Fruit fly (Drosophila melanogaster) whole organism, embryonic: ENCODE data around the gene Doc2.

ENCODE experiments used
- Atf3 ChIP-seq: fragments of 200-800 bp; sonication (Bioruptor generic); optimal IDR thresholded peaks from 3 replicates; lab custom pipeline; 2016; ENCODE audit warnings: missing biosample characterization, missing genetic modification characterization
- CG10565 ChIP-seq: fragments of 200-800 bp; sonication (Bioruptor generic); optimal IDR thresholded peaks from 3 replicates; lab custom pipeline; 2016; ENCODE audit warnings: missing biosample characterization, mild to moderate bottlenecking, missing genetic modification characterization
- CG11398 ChIP-seq: fragments of 200-800 bp; sonication (Bioruptor generic); optimal IDR thresholded peaks from 2 replicates; lab custom pipeline; 2016; ENCODE audit warnings: missing biosample characterization, missing genetic modification characterization
- CG11696 ChIP-seq: fragments of 200-800 bp; sonication (Bioruptor generic); IDR thresholded peaks from 2 replicates; pipeline ENCODE4 v1.3.6; 2022; ENCODE audit warnings: missing biosample characterization, missing genetic modification characterization
- CG17385 ChIP-seq: fragments of 200-800 bp; sonication (Bioruptor generic); optimal IDR thresholded peaks from 3 replicates; lab custom pipeline; 2018; ENCODE audit warnings: missing biosample characterization, mild to moderate bottlenecking, missing genetic modification characterization
- CG1792 ChIP-seq: fragments of 200-800 bp; sonication (Bioruptor generic); optimal IDR thresholded peaks from 2 replicates; lab custom pipeline; 2016; ENCODE audit warnings: missing biosample characterization, missing genetic modification characterization
- CG2889 ChIP-seq: fragments of 200-800 bp; sonication (Bioruptor generic); IDR thresholded peaks from 3 replicates; pipeline ENCODE4 v1.3.6; 2022; ENCODE audit warnings: missing biosample characterization, missing genetic modification characterization
- CG32767 ChIP-seq: fragments of 200-800 bp; sonication (Bioruptor generic); IDR thresholded peaks from 2 replicates; pipeline ENCODE4 v1.3.6; 2022; ENCODE audit warnings: missing biosample characterization, missing genetic modification characterization
- CG3407 ChIP-seq: fragments of 200-800 bp; sonication (Bioruptor generic); optimal IDR thresholded peaks from 2 replicates; lab custom pipeline; 2018; ENCODE audit warnings: missing biosample characterization, mild to moderate bottlenecking, missing genetic modification characterization
- CG34224 ChIP-seq: fragments of 200-800 bp; sonication (Bioruptor generic); IDR thresholded peaks from 3 replicates; pipeline ENCODE4 v1.3.6; 2022; ENCODE audit warnings: missing biosample characterization, missing genetic modification characterization; ENCODE audit not compliant: partially characterized antibody
- CG34376 ChIP-seq: fragments of 200-800 bp; sonication (Bioruptor generic); optimal IDR thresholded peaks from 2 replicates; lab custom pipeline; 2018; ENCODE audit warnings: missing biosample characterization, mild to moderate bottlenecking, missing genetic modification characterization
- CG4730 ChIP-seq: fragments of 200-800 bp; sonication (Bioruptor generic); IDR thresholded peaks from 2 replicates; pipeline ENCODE4 v1.3.6; 2022; ENCODE audit warnings: missing biosample characterization, missing genetic modification characterization
- CG8765 ChIP-seq: fragments of 200-800 bp; sonication (Bioruptor generic); IDR thresholded peaks from 2 replicates; pipeline ENCODE4 v1.3.6; 2022; ENCODE audit warnings: missing biosample characterization, missing genetic modification characterization
- CG9437 ChIP-seq: fragments of 200-800 bp; sonication (Bioruptor generic); optimal IDR thresholded peaks from 2 replicates; lab custom pipeline; 2018; ENCODE audit warnings: missing biosample characterization, mild to moderate bottlenecking, missing genetic modification characterization
- CG9797 ChIP-seq: fragments of 200-800 bp; sonication (Bioruptor generic); optimal IDR thresholded peaks from 3 replicates; lab custom pipeline; 2018; ENCODE audit warnings: missing biosample characterization, mild to moderate bottlenecking, missing genetic modification characterization
- CTCF ChIP-seq: fragments of 200-800 bp; sonication (Bioruptor generic); optimal IDR thresholded peaks from 2 replicates; lab custom pipeline; 2017; ENCODE audit warnings: missing biosample characterization, mild to moderate bottlenecking, missing genetic modification characterization, moderate library complexity
- Chrac-16 ChIP-seq: fragments of 200-800 bp; sonication (Bioruptor generic); optimal IDR thresholded peaks from 3 replicates; lab custom pipeline; 2016; ENCODE audit warnings: missing biosample characterization, missing genetic modification characterization
- Ets65A ChIP-seq: fragments of 200-800 bp; sonication (Bioruptor generic); peaks from one replicate; lab custom pipeline; 2016; ENCODE audit warnings: missing biosample characterization, missing genetic modification characterization
- HLH54F ChIP-seq: fragments of 200-800 bp; sonication (Bioruptor generic); optimal IDR thresholded peaks from 3 replicates; lab custom pipeline; 2016; ENCODE audit warnings: missing biosample characterization, missing genetic modification characterization
- Hr3 ChIP-seq: fragments of 200-800 bp; sonication (Bioruptor generic); optimal IDR thresholded peaks from 3 replicates; lab custom pipeline; 2016; ENCODE audit warnings: missing biosample characterization, missing genetic modification characterization
- Kr ChIP-seq: fragments of 200-800 bp; sonication (Bioruptor generic); optimal IDR thresholded peaks from 2 replicates; lab custom pipeline; 2017; ENCODE audit warnings: missing biosample characterization, mild to moderate bottlenecking, missing genetic modification characterization
- Lim3 ChIP-seq: fragments of 200-800 bp; sonication (Bioruptor generic); IDR thresholded peaks from 2 replicates; pipeline ENCODE4 v1.3.6; 2022; ENCODE audit warnings: missing biosample characterization, missing genetic modification characterization
- MESR4 ChIP-seq: fragments of 200-800 bp; sonication (Bioruptor generic); optimal IDR thresholded peaks from 2 replicates; lab custom pipeline; 2018; ENCODE audit warnings: missing biosample characterization, mild to moderate bottlenecking, missing genetic modification characterization, moderate library complexity
- Mrtf ChIP-seq: fragments of 200-800 bp; sonication (Bioruptor generic); IDR thresholded peaks from 3 replicates; pipeline ENCODE4 v1.3.6; 2022; ENCODE audit warnings: missing biosample characterization, missing genetic modification characterization
- Ptx1 ChIP-seq: fragments of 200-800 bp; sonication (Bioruptor generic); IDR thresholded peaks from 2 replicates; pipeline ENCODE4 v1.3.6; 2022; ENCODE audit warnings: missing biosample characterization, missing genetic modification characterization
- Six4 ChIP-seq: fragments of 200-800 bp; sonication (Bioruptor generic); optimal IDR thresholded peaks from 2 replicates; lab custom pipeline; 2016; ENCODE audit warnings: missing biosample characterization, missing genetic modification characterization
- Spps ChIP-seq: fragments of 200-800 bp; sonication (Bioruptor generic); optimal IDR thresholded peaks from 2 replicates; lab custom pipeline; 2018; ENCODE audit warnings: missing biosample characterization, mild to moderate bottlenecking, missing genetic modification characterization
- Xbp1 ChIP-seq: fragments of 200-800 bp; sonication (Bioruptor generic); optimal IDR thresholded peaks from 3 replicates; lab custom pipeline; 2016; ENCODE audit warnings: missing biosample characterization, mild to moderate bottlenecking, missing genetic modification characterization
- amos ChIP-seq: fragments of 200-800 bp; sonication (Bioruptor generic); IDR thresholded peaks from 2 replicates; pipeline ENCODE4 v1.3.6; 2022; ENCODE audit warnings: missing biosample characterization, missing genetic modification characterization; ENCODE audit not compliant: partially characterized antibody
- ato ChIP-seq: fragments of 200-800 bp; sonication (Bioruptor generic); IDR thresholded peaks from 2 replicates; pipeline ENCODE4 v1.3.6; 2022; ENCODE audit warnings: missing biosample characterization, missing genetic modification characterization; ENCODE audit not compliant: partially characterized antibody
- btn ChIP-seq: fragments of 200-800 bp; sonication (Bioruptor generic); optimal IDR thresholded peaks from 2 replicates; lab custom pipeline; 2016; ENCODE audit warnings: missing biosample characterization, missing genetic modification characterization
- cad ChIP-seq: fragments of >200 bp; optimal IDR thresholded peaks from 2 replicates; lab custom pipeline; 2017; ENCODE audit warnings: missing biosample characterization, missing genetic modification characterization
- chif ChIP-seq, 2 experiments: fragments of 200-800 bp; sonication (Bioruptor generic); optimal IDR thresholded peaks; 3 replicates each; lab custom pipeline; 2016; ENCODE audit warnings: missing biosample characterization in 2 of 2, missing genetic modification characterization in 2 of 2
- chn ChIP-seq: fragments of 200-800 bp; sonication (Bioruptor generic); optimal IDR thresholded peaks from 2 replicates; lab custom pipeline; 2016; ENCODE audit warnings: missing biosample characterization, missing genetic modification characterization
- dmrt11E ChIP-seq: fragments of 200-800 bp; sonication (Bioruptor generic); optimal IDR thresholded peaks from 3 replicates; lab custom pipeline; 2018; ENCODE audit warnings: missing biosample characterization, mild to moderate bottlenecking, missing genetic modification characterization, moderate library complexity
- emc ChIP-seq: fragments of 200-800 bp; sonication (Bioruptor generic); optimal IDR thresholded peaks from 2 replicates; lab custom pipeline; 2016; ENCODE audit warnings: missing biosample characterization, missing genetic modification characterization
- gcm ChIP-seq: fragments of 200-800 bp; sonication (Bioruptor generic); optimal IDR thresholded peaks from 2 replicates; lab custom pipeline; 2019; ENCODE audit warnings: missing biosample characterization, mild to moderate bottlenecking, missing genetic modification characterization, moderate library complexity
- gt ChIP-seq: fragments of 200-800 bp; sonication (Bioruptor generic); IDR thresholded peaks from 2 replicates; pipeline ENCODE4 v1.3.6; 2022; ENCODE audit warnings: missing biosample characterization, missing genetic modification characterization
- ham ChIP-seq: fragments of 200-800 bp; sonication (Bioruptor generic); IDR thresholded peaks from 2 replicates; pipeline ENCODE4 v1.3.6; 2022; ENCODE audit warnings: missing biosample characterization, missing genetic modification characterization
- peb ChIP-seq: fragments of 200-800 bp; sonication (Bioruptor generic); IDR thresholded peaks from 2 replicates; pipeline ENCODE4 v1.3.6; 2022; ENCODE audit warnings: missing biosample characterization, missing genetic modification characterization
- pum ChIP-seq: fragments of 200-800 bp; sonication (Bioruptor generic); optimal IDR thresholded peaks from 2 replicates; lab custom pipeline; 2016; ENCODE audit warnings: missing biosample characterization, missing genetic modification characterization
- pzg ChIP-seq: fragments of 200-800 bp; sonication (Bioruptor generic); optimal IDR thresholded peaks from 3 replicates; lab custom pipeline; 2018; ENCODE audit warnings: missing biosample characterization, mild to moderate bottlenecking, missing genetic modification characterization, moderate library complexity
- sens-2 ChIP-seq: fragments of 200-800 bp; sonication (Bioruptor generic); IDR thresholded peaks from 2 replicates; pipeline ENCODE4 v1.3.6; 2022; ENCODE audit warnings: missing biosample characterization, missing genetic modification characterization
- slbo ChIP-seq: fragments of 200-800 bp; sonication (Bioruptor generic); IDR thresholded peaks from 2 replicates; pipeline ENCODE4 v1.3.6; 2022; ENCODE audit warnings: missing biosample characterization, missing genetic modification characterization
- sob ChIP-seq: fragments of 200-800 bp; sonication (Bioruptor generic); IDR thresholded peaks from 2 replicates; pipeline ENCODE4 v1.3.6; 2022; ENCODE audit warnings: missing biosample characterization, missing genetic modification characterization
- sr ChIP-seq: fragments of 200-800 bp; sonication (Bioruptor generic); IDR thresholded peaks from 3 replicates; pipeline ENCODE4 v1.3.6; 2022; ENCODE audit warnings: missing biosample characterization, missing genetic modification characterization
- ssp ChIP-seq: fragments of 200-800 bp; sonication (Bioruptor generic); IDR thresholded peaks from 2 replicates; pipeline ENCODE4 v1.3.6; 2022; ENCODE audit warnings: missing biosample characterization, missing genetic modification characterization
- sug ChIP-seq: fragments of 200-800 bp; optimal IDR thresholded peaks from 2 replicates; lab custom pipeline; 2019; ENCODE audit warnings: missing biosample characterization, mild to moderate bottlenecking, missing genetic modification characterization, moderate library complexity
- tgo ChIP-seq: fragments of 200-800 bp; sonication (Bioruptor generic); IDR thresholded peaks from 3 replicates; pipeline ENCODE4 v1.3.6; 2022; ENCODE audit warnings: missing biosample characterization, missing genetic modification characterization
- tna ChIP-seq: fragments of 200-800 bp; sonication (Bioruptor generic); IDR thresholded peaks from 2 replicates; pipeline ENCODE4 v1.3.6; 2022; ENCODE audit warnings: missing biosample characterization, missing genetic modification characterization; ENCODE audit not compliant: partially characterized antibody
- twi ChIP-seq: fragments of 200-800 bp; optimal IDR thresholded peaks from 2 replicates; lab custom pipeline; 2019; ENCODE audit warnings: missing biosample characterization, mild to moderate bottlenecking, missing genetic modification characterization, moderate library complexity
- vfl ChIP-seq: fragments of 200-800 bp; sonication (Bioruptor generic); optimal IDR thresholded peaks from 2 replicates; lab custom pipeline; 2016; ENCODE audit warnings: missing biosample characterization, missing genetic modification characterization
- zen ChIP-seq: fragments of 200-800 bp; sonication (Bioruptor generic); optimal IDR thresholded peaks from 3 replicates; lab custom pipeline; 2018; ENCODE audit warnings: missing biosample characterization, mild to moderate bottlenecking, missing genetic modification characterization, moderate library complexity

The Doc2 gene

dm6 chr3L:9028057-9028456, 9.0 kb upstream of the Doc2 start (continued):
- TF ChIP-seq CG17385 (GFP tag; lab: Kevin White, UChicago) (peak; percentile 6), btn (GFP tag; lab: Kevin White, UChicago) (no peak), Atf3 (GFP tag; lab: Kevin White, UChicago) (peak; percentile 56), CG4730 (GFP tag; lab: Robert Waterston, UW) (no peak), sens-2 (GFP tag; lab: Robert Waterston, UW) (no peak), peb (GFP tag; lab: Robert Waterston, UW) (no peak), chif (GFP tag; optimal IDR thresholded peaks at IDR 0.05; lab: Kevin White, UChicago) (peak; percentile 25 to 63), pzg (GFP tag; lab: Kevin White, UChicago) (no peak), Kr (GFP tag; lab: Kevin White, UChicago) (no peak), CG32767 (GFP tag; lab: Robert Waterston, UW) (no peak), emc (GFP tag; lab: Kevin White, UChicago) (no peak), CG8765 (GFP tag; lab: Robert Waterston, UW) (no peak; the same call in 1 of the 2 replicates), sug (tag; lab: Kevin White, UChicago) (no peak), CG9797 (no peak), Xbp1 (GFP tag; lab: Kevin White, UChicago) (peak; percentile 31), HLH54F (GFP tag; lab: Kevin White, UChicago) (no peak), tna (GFP tag; lab: Robert Waterston, UW) (no peak), Six4 (GFP tag; lab: Kevin White, UChicago) (no peak), vfl (no peak), slbo (GFP tag; lab: Robert Waterston, UW) (no peak), amos (GFP tag; lab: Robert Waterston, UW) (no peak), zen (tag; lab: Kevin White, UChicago) (peak; percentile 61), twi (tag; lab: Kevin White, UChicago) (peak; percentile 46), CG9437 (peak; percentile 3), Chrac-16 (GFP tag; lab: Kevin White, UChicago) (peak; percentile 21), ato (GFP tag; lab: Robert Waterston, UW) (no peak), pum (GFP tag; lab: Kevin White, UChicago) (peak; percentile 39), CG1792 (GFP tag; lab: Kevin White, UChicago) (no peak), CTCF (GFP tag; lab: Kevin White, UChicago) (no peak), sr (no peak), Hr3 (peak; percentile 28), Spps (peak; percentile 26), CG10565 (no peak), cad (GFP tag; lab: Kevin White, UChicago) (no peak), gcm (GFP tag; lab: Kevin White, UChicago) (no peak), ssp (peak; percentile 30; the same call in 1 of the 2 replicates), Mrtf (no peak), CG3407 (peak; percentile 10), gt (no peak), ham (GFP tag; lab: Robert Waterston, UW) (no peak), CG34376 (GFP tag; lab: Kevin White, UChicago) (no peak), sob (no peak), chn (peak; percentile 44), Lim3 (GFP tag; lab: Robert Waterston, UW) (no peak), CG11398 (GFP tag; lab: Kevin White, UChicago) (peak; percentile 8), CG2889 (GFP tag; lab: Robert Waterston, UW) (no peak), tgo (GFP tag; lab: Robert Waterston, UW) (0 out of 3 replicates have a peak, but pooled peaks have one; percentile 37), Ptx1 (GFP tag; lab: Robert Waterston, UW) (peak; percentile 49; the same call in 1 of the 2 replicates), CG11696 (GFP tag; lab: Robert Waterston, UW) (no peak), Ets65A (GFP tag; lab: Kevin White, UChicago) (peak; percentile 92), CG34224 (GFP tag; lab: Robert Waterston, UW) (no peak), MESR4 (GFP tag; lab: Kevin White, UChicago) (no peak), dmrt11E (tag; lab: Kevin White, UChicago) (peak; percentile 85)
